Worm (Caenorhabditis elegans) whole organism, L3 larva: Measurements from ENCODE around the gene C01G10.4.

Experiments used
- ceh-16 ChIP-seq: sonication (generic microtip); optimal IDR thresholded peaks from 2 replicates; lab custom pipeline; 2017; ENCODE audit warnings: missing biosample characterization, missing genetic modification characterization
- elt-1 ChIP-seq: fragments of 150-350 bp; optimal IDR thresholded peaks from 2 replicates; lab custom pipeline; 2014; ENCODE audit warnings: missing biosample characterization, missing genetic modification characterization
- hmg-11 ChIP-seq: sonication (generic microtip); optimal IDR thresholded peaks from 2 replicates; lab custom pipeline; 2016; ENCODE audit warnings: missing genetic modification characterization, missing compliant biosample characterization
- mdl-1 ChIP-seq: fragments of 150-350 bp; optimal IDR thresholded peaks from 2 replicates; lab custom pipeline; 2014; ENCODE audit warnings: missing biosample characterization, missing genetic modification characterization
- nhr-23 ChIP-seq: fragments of 150-350 bp; optimal IDR thresholded peaks from 2 replicates; lab custom pipeline; 2014; ENCODE audit warnings: missing biosample characterization, missing genetic modification reagents, missing genetic modification characterization
- pha-4 ChIP-seq: fragments of 150-350 bp; optimal IDR thresholded peaks from 2 replicates; lab custom pipeline; 2014; ENCODE audit warnings: missing biosample characterization, missing genetic modification reagents, missing genetic modification characterization
- skn-1 ChIP-seq: fragments of 150-350 bp; optimal IDR thresholded peaks from 2 replicates; lab custom pipeline; 2014; ENCODE audit warnings: missing biosample characterization, missing genetic modification characterization
- snpc-4 ChIP-seq: fragments of 150-350 bp; optimal IDR thresholded peaks from 2 replicates; lab custom pipeline; 2014; ENCODE audit warnings: missing biosample characterization, missing genetic modification characterization
- unc-39 ChIP-seq: sonication (generic microtip); optimal IDR thresholded peaks from 4 replicates; lab custom pipeline; 2017; ENCODE audit warnings: missing biosample characterization, missing genetic modification characterization
- zag-1 ChIP-seq: fragments of 150-350 bp; optimal IDR thresholded peaks from 2 replicates; lab custom pipeline; 2014; ENCODE audit warnings: missing biosample characterization, missing genetic modification characterization
- ztf-11 ChIP-seq: fragments of 150-350 bp; optimal IDR thresholded peaks from 2 replicates; lab custom pipeline; 2014; ENCODE audit warnings: missing biosample characterization, missing genetic modification characterization

DNA sequence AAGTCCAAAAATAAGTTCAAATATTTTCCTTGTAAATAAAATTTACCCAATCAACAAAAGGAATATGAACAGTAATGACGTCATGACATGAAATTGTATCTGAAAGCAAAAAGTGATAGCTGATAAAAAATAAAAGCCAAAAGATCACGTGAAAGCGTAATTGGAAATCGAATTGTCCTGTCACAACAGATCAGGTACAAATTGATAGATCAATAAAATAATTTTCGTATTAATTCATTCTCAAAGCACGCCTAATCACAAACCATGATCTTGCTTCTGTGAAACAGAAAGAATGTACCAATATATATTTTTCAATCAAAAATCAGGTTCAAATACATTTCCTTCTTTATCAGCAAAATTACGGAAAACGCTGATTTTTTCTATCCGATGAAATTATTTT lies 30.0 kb downstream of the C01G10.4 start, which contains the start of gene flor-1:
- no peak for TF ChIP-seq elt-1 (tag; lab: Kevin White, UChicago)
- no peak for TF ChIP-seq ztf-11 (tag; lab: Kevin White, UChicago)
- no peak for TF ChIP-seq unc-39
- no peak for TF ChIP-seq nhr-23
- TF ChIP-seq skn-1 (tag; lab: Kevin White, UChicago) = no peak
- no peak for TF ChIP-seq hmg-11 (tag; lab: Kevin White, UChicago)
- TF ChIP-seq snpc-4 (tag; lab: Kevin White, UChicago) = no peak
- no peak for TF ChIP-seq ceh-16 (tag; lab: Kevin White, UChicago)
- TF ChIP-seq pha-4 (tag; lab: Kevin White, UChicago) = no peak
- TF ChIP-seq zag-1 (tag; lab: Kevin White, UChicago) = no peak
- no peak for TF ChIP-seq mdl-1
